Worm (Caenorhabditis elegans) whole organism, L3 larva: ENCODE results near the gene nurf-1.

ENCODE experiments used
- aly-2 ChIP-seq: fragments of 150-350 bp; optimal IDR thresholded peaks from 2 replicates; lab custom pipeline; 2014; ENCODE audit warnings: missing biosample characterization, missing genetic modification characterization
- elt-2 ChIP-seq: sonication (generic microtip); optimal IDR thresholded peaks from 2 replicates; lab custom pipeline; 2016; ENCODE audit warnings: missing genetic modification reagents, mild to moderate bottlenecking, missing genetic modification characterization, missing compliant biosample characterization
- nfya-1 ChIP-seq: sonication (generic microtip); optimal IDR thresholded peaks from 2 replicates; lab custom pipeline; 2017; ENCODE audit warnings: missing genetic modification characterization, mild to moderate bottlenecking, missing compliant biosample characterization, antibody characterized with exemption, moderate library complexity; ENCODE audit not compliant: insufficient read depth
- zag-1 ChIP-seq: fragments of 150-350 bp; optimal IDR thresholded peaks from 2 replicates; lab custom pipeline; 2014; ENCODE audit warnings: missing biosample characterization, missing genetic modification characterization

- TF ChIP-seq elt-2: no peak
- TF ChIP-seq nfya-1: no peak
- TF ChIP-seq zag-1 (tag; lab: Kevin White, UChicago): no peak
- no peak for TF ChIP-seq aly-2 (tag; lab: Kevin White, UChicago)
Measured at ce11 chrII:14393766-14394165, 3.3 kb downstream of the nurf-1 start.
